Fruit fly (Drosophila melanogaster) whole organism, embryonic: ENCODE measurements around the gene CG17996.
A peak's percentile ranks its signal among the peaks of the same experiment; 100 is the strongest.

ENCODE experiments used
- BEAF-32 ChIP-seq: fragments of 200-800 bp; sonication (Bioruptor generic); optimal IDR thresholded peaks from 3 replicates; lab custom pipeline; 2017; ENCODE audit warnings: missing biosample characterization, missing genetic modification characterization, mild to moderate bottlenecking, moderate library complexity, missing genetic modification reagents
- Bdp1 ChIP-seq: fragments of 200-800 bp; sonication (Bioruptor generic); optimal IDR thresholded peaks from 3 replicates; lab custom pipeline; 2016; ENCODE audit warnings: missing biosample characterization, missing genetic modification characterization
- BtbVII ChIP-seq: fragments of 200-800 bp; sonication (Bioruptor generic); optimal IDR thresholded peaks from 3 replicates; lab custom pipeline; 2017; ENCODE audit warnings: missing biosample characterization, mild to moderate bottlenecking, missing genetic modification characterization
- CG10267 ChIP-seq: fragments of 200-800 bp; sonication (Bioruptor generic); optimal IDR thresholded peaks from 2 replicates; lab custom pipeline; 2018; ENCODE audit warnings: missing biosample characterization, mild to moderate bottlenecking, missing genetic modification characterization, moderate library complexity
- CG10274 ChIP-seq: fragments of 200-800 bp; sonication (Bioruptor generic); optimal IDR thresholded peaks from 3 replicates; lab custom pipeline; 2017; ENCODE audit warnings: missing biosample characterization, mild to moderate bottlenecking, missing genetic modification characterization
- CG11696 ChIP-seq: fragments of 200-800 bp; sonication (Bioruptor generic); IDR thresholded peaks from 2 replicates; pipeline ENCODE4 v1.3.6; 2022; ENCODE audit warnings: missing biosample characterization, missing genetic modification characterization
- CG1233 ChIP-seq: fragments of 200-800 bp; sonication (Bioruptor generic); optimal IDR thresholded peaks from 4 replicates; lab custom pipeline; 2018; ENCODE audit warnings: missing biosample characterization, mild to moderate bottlenecking, missing genetic modification characterization
- CG12769 ChIP-seq: fragments of 200-800 bp; sonication (Bioruptor generic); optimal IDR thresholded peaks from 2 replicates; lab custom pipeline; 2019; ENCODE audit warnings: missing biosample characterization, mild to moderate bottlenecking, missing genetic modification characterization, moderate library complexity
- CG13296 ChIP-seq: fragments of 200-800 bp; sonication (Bioruptor generic); optimal IDR thresholded peaks from 3 replicates; lab custom pipeline; 2018; ENCODE audit warnings: missing biosample characterization, mild to moderate bottlenecking, missing genetic modification characterization
- CG14441 ChIP-seq: fragments of 200-800 bp; sonication (Bioruptor generic); IDR thresholded peaks from 2 replicates; pipeline ENCODE4 v1.3.6; 2022; ENCODE audit warnings: missing biosample characterization, missing genetic modification characterization
- CG15011 ChIP-seq: fragments of 200-800 bp; sonication (Bioruptor generic); optimal IDR thresholded peaks from 3 replicates; lab custom pipeline; 2018; ENCODE audit warnings: missing biosample characterization, mild to moderate bottlenecking, missing genetic modification characterization
- CG16779 ChIP-seq: fragments of 200-800 bp; sonication (Bioruptor generic); IDR thresholded peaks from 2 replicates; pipeline ENCODE4 v1.3.6; 2022; ENCODE audit warnings: missing biosample characterization, missing genetic modification characterization
- CG2678 ChIP-seq: fragments of 200-800 bp; sonication (Bioruptor generic); optimal IDR thresholded peaks from 3 replicates; lab custom pipeline; 2019; ENCODE audit warnings: missing biosample characterization, mild to moderate bottlenecking, missing genetic modification characterization, moderate library complexity
- CG3281 ChIP-seq: fragments of 200-800 bp; sonication (Bioruptor generic); optimal IDR thresholded peaks from 3 replicates; lab custom pipeline; 2017; ENCODE audit warnings: missing biosample characterization, mild to moderate bottlenecking, missing genetic modification characterization
- CG3995 ChIP-seq: fragments of 200-800 bp; sonication (Bioruptor generic); optimal IDR thresholded peaks from 3 replicates; lab custom pipeline; 2016; ENCODE audit warnings: missing biosample characterization, missing genetic modification characterization
- CG5245 ChIP-seq: fragments of 200-800 bp; sonication (Bioruptor generic); optimal IDR thresholded peaks from 3 replicates; lab custom pipeline; 2016; ENCODE audit warnings: missing biosample characterization, missing genetic modification characterization
- CG7372 ChIP-seq: fragments of 200-800 bp; sonication (Bioruptor generic); IDR thresholded peaks from 2 replicates; pipeline ENCODE4 v1.3.6; 2022; ENCODE audit warnings: missing biosample characterization, missing genetic modification characterization
- CG8281 ChIP-seq: fragments of 200-800 bp; sonication (Bioruptor generic); optimal IDR thresholded peaks from 2 replicates; lab custom pipeline; 2018; ENCODE audit warnings: missing biosample characterization, mild to moderate bottlenecking, missing genetic modification characterization, moderate library complexity
- CG9609 ChIP-seq: fragments of 200-800 bp; sonication (Bioruptor generic); optimal IDR thresholded peaks from 3 replicates; lab custom pipeline; 2016; ENCODE audit warnings: missing biosample characterization, missing genetic modification characterization
- Dbx ChIP-seq: fragments of 200-800 bp; sonication (Bioruptor generic); IDR thresholded peaks from 3 replicates; pipeline ENCODE4 v1.3.6; 2022; ENCODE audit warnings: missing biosample characterization, missing genetic modification characterization
- Doc3 ChIP-seq: fragments of 200-800 bp; sonication (Bioruptor generic); IDR thresholded peaks from 3 replicates; pipeline ENCODE4 v1.3.6; 2022; ENCODE audit warnings: missing biosample characterization, missing genetic modification characterization; ENCODE audit not compliant: partially characterized antibody
- Drgx ChIP-seq: fragments of 200-800 bp; sonication (Bioruptor generic); IDR thresholded peaks from 2 replicates; pipeline ENCODE4 v1.3.6; 2022; ENCODE audit warnings: missing biosample characterization, missing genetic modification characterization
- Eip74EF ChIP-seq, 2 experiments: fragments of 200-800 bp in 1 of 2; fragments of >200 bp in 1 of 2; sonication (Bioruptor generic) in 1 of 2; optimal IDR thresholded peaks; 2 replicates each; lab custom pipeline; 2017 to 2019; ENCODE audit warnings: missing biosample characterization in 2 of 2, missing genetic modification characterization in 2 of 2, mild to moderate bottlenecking in 1 of 2, moderate library complexity in 1 of 2
- Ets65A ChIP-seq: fragments of 200-800 bp; sonication (Bioruptor generic); peaks from one replicate; lab custom pipeline; 2016; ENCODE audit warnings: missing biosample characterization, missing genetic modification characterization
- GATAe ChIP-seq: fragments of 200-800 bp; sonication (Bioruptor generic); conservative IDR thresholded peaks from 2 replicates; pipeline ENCODE4 v1.3.6; 2022; ENCODE audit warnings: missing biosample characterization, missing genetic modification characterization
- Hmx ChIP-seq: fragments of 200-800 bp; sonication (Bioruptor generic); optimal IDR thresholded peaks from 2 replicates; lab custom pipeline; 2016; ENCODE audit warnings: missing biosample characterization, missing genetic modification characterization
- Nf-YC ChIP-seq: fragments of 200-800 bp; optimal IDR thresholded peaks from 3 replicates; lab custom pipeline; 2019; ENCODE audit warnings: missing biosample characterization, mild to moderate bottlenecking, missing genetic modification characterization, moderate library complexity
- Oli ChIP-seq: fragments of 200-800 bp; sonication (Bioruptor generic); optimal IDR thresholded peaks from 2 replicates; lab custom pipeline; 2018; ENCODE audit warnings: missing biosample characterization, mild to moderate bottlenecking, missing genetic modification characterization, moderate library complexity
- Sry-β ChIP-seq: fragments of 200-800 bp; sonication (Bioruptor generic); optimal IDR thresholded peaks from 2 replicates; lab custom pipeline; 2018; ENCODE audit warnings: missing biosample characterization, mild to moderate bottlenecking, missing genetic modification characterization, moderate library complexity
- cas ChIP-seq: fragments of 200-800 bp; sonication (Bioruptor generic); IDR thresholded peaks from 2 replicates; pipeline ENCODE4 v1.3.6; 2022; ENCODE audit warnings: missing biosample characterization, missing genetic modification characterization
- cato ChIP-seq: fragments of 200-800 bp; sonication (Bioruptor generic); optimal IDR thresholded peaks from 2 replicates; lab custom pipeline; 2016; ENCODE audit warnings: missing biosample characterization, missing genetic modification characterization, borderline replicate concordance
- corto ChIP-seq: fragments of 200-800 bp; sonication (Bioruptor generic); optimal IDR thresholded peaks from 2 replicates; lab custom pipeline; 2016; ENCODE audit warnings: missing biosample characterization, mild to moderate bottlenecking, missing genetic modification characterization, moderate library complexity
- crol ChIP-seq: fragments of 200-800 bp; sonication (Bioruptor generic); IDR thresholded peaks from 2 replicates; pipeline ENCODE4 v1.3.6; 2022; ENCODE audit warnings: missing biosample characterization, missing genetic modification characterization
- dimm ChIP-seq: fragments of 200-800 bp; sonication (Bioruptor generic); IDR thresholded peaks from 2 replicates; pipeline ENCODE4 v1.3.6; 2022; ENCODE audit warnings: missing biosample characterization, missing genetic modification characterization
- dmrt11E ChIP-seq: fragments of 200-800 bp; sonication (Bioruptor generic); optimal IDR thresholded peaks from 3 replicates; lab custom pipeline; 2018; ENCODE audit warnings: missing biosample characterization, mild to moderate bottlenecking, missing genetic modification characterization, moderate library complexity
- exex ChIP-seq: fragments of 200-800 bp; sonication (Bioruptor generic); optimal IDR thresholded peaks from 4 replicates; lab custom pipeline; 2018; ENCODE audit warnings: missing biosample characterization, mild to moderate bottlenecking, missing genetic modification characterization, moderate library complexity
- fd3F ChIP-seq: fragments of 200-800 bp; sonication (Bioruptor generic); optimal IDR thresholded peaks from 2 replicates; lab custom pipeline; 2018; ENCODE audit warnings: missing biosample characterization, mild to moderate bottlenecking, missing genetic modification characterization, moderate library complexity
- gcm2 ChIP-seq: fragments of 200-800 bp; sonication (Bioruptor generic); optimal IDR thresholded peaks from 2 replicates; lab custom pipeline; 2016; ENCODE audit warnings: missing biosample characterization, missing genetic modification characterization
- gt ChIP-seq: fragments of 200-800 bp; sonication (Bioruptor generic); IDR thresholded peaks from 2 replicates; pipeline ENCODE4 v1.3.6; 2022; ENCODE audit warnings: missing biosample characterization, missing genetic modification characterization
- kni ChIP-seq: fragments of 200-800 bp; sonication (Bioruptor generic); optimal IDR thresholded peaks from 3 replicates; lab custom pipeline; 2017; ENCODE audit warnings: mild to moderate bottlenecking, missing biosample characterization, missing genetic modification reagents, missing genetic modification characterization
- luna ChIP-seq: fragments of 200-800 bp; sonication (Bioruptor generic); optimal IDR thresholded peaks from 2 replicates; lab custom pipeline; 2016; ENCODE audit warnings: missing biosample characterization, missing genetic modification characterization
- pita ChIP-seq: fragments of 200-800 bp; sonication (Bioruptor generic); optimal IDR thresholded peaks from 2 replicates; lab custom pipeline; 2017; ENCODE audit warnings: missing biosample characterization, mild to moderate bottlenecking, missing genetic modification characterization
- row ChIP-seq: fragments of 200-800 bp; sonication (Bioruptor generic); IDR thresholded peaks from 3 replicates; pipeline ENCODE4 v1.3.6; 2022; ENCODE audit warnings: missing biosample characterization, missing genetic modification characterization
- sd ChIP-seq: fragments of 200-800 bp; sonication (Bioruptor generic); optimal IDR thresholded peaks from 3 replicates; lab custom pipeline; 2018; ENCODE audit warnings: missing biosample characterization, mild to moderate bottlenecking, missing genetic modification characterization, moderate library complexity
- sens-2 ChIP-seq: fragments of 200-800 bp; sonication (Bioruptor generic); IDR thresholded peaks from 2 replicates; pipeline ENCODE4 v1.3.6; 2022; ENCODE audit warnings: missing biosample characterization, missing genetic modification characterization
- toy ChIP-seq: fragments of 200-800 bp; sonication (Bioruptor generic); IDR thresholded peaks from 2 replicates; pipeline ENCODE4 v1.3.6; 2022; ENCODE audit warnings: missing biosample characterization, missing genetic modification characterization

Gene CG17996

DNA sequence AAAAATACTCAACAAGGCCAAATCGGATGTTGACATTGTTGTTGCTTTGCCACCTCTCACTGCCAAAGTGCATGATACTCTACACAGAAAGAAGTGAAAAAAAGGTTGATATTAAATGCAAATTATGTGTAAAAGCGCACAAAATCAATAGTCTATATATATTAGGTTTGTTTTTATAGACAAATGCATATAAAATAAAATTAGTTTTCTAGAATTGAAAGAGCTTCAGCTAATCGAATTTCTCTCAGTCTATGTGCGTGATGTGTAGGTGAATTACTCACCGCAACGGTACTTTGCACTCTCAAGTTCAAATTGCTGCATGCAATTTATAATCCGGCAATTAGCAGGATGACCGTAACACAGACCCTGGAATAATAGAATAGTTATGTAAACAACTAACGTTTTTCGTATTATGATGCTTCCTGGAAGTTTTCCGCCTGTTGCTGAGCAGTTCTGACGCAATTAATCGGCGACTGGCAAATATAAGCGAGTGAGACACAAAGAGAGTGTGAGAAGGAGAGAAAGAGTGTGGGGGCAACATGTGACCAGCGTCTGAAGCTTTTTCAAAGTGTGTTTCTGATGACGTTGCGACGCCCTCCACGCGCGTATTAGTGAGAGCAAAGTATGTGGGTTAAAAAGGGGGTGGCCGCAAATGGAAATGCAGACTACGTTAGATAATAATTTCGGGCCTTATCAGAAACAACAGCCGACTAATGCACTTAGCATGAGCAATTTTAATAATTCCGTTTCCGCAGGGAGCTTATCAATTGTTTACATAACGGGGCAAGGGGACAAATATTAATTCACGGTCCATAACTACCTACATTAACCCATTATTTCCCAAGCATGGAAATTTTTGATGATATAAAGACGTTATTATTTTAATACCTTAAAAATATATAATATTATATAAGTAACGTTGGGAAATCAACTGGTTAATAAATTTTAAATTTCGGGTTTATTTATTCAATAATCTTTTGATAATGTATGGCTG lies 9.8 kb downstream of the CG17996 start (continued):
- TF ChIP-seq CG13296 (GFP tag; lab: Kevin White, UChicago) (peak; percentile 85), gt (GFP tag; lab: Robert Waterston, UW) (peak; percentile 88), CG3281 (GFP tag; lab: Kevin White, UChicago) (peak; percentile 88), crol (GFP tag; lab: Robert Waterston, UW) (peak; percentile 31), CG8281 (tag; lab: Kevin White, UChicago) (peak; percentile 71), corto (GFP tag; lab: Kevin White, UChicago) (peak; percentile 94), Hmx (GFP tag; lab: Kevin White, UChicago) (peak; percentile 74), Doc3 (no peak), row (GFP tag; lab: Robert Waterston, UW) (peak; percentile 93), luna (GFP tag; lab: Kevin White, UChicago) (no peak), sd (tag; lab: Kevin White, UChicago) (peak; percentile 51), CG10267 (tag; lab: Kevin White, UChicago) (peak; percentile 85), BtbVII (GFP tag; lab: Kevin White, UChicago) (peak; percentile 69), Drgx (GFP tag; lab: Robert Waterston, UW) (peak; percentile 97), Dbx (GFP tag; lab: Robert Waterston, UW) (peak; percentile 94), sens-2 (GFP tag; lab: Robert Waterston, UW) (peak; percentile 94), fd3F (GFP tag; lab: Kevin White, UChicago) (peak; percentile 88), Oli (tag; lab: Kevin White, UChicago) (peak; percentile 84), cas (GFP tag; lab: Robert Waterston, UW) (peak; percentile 73), Nf-YC (peak; percentile 64), BEAF-32 (GFP tag; lab: Kevin White, UChicago) (no peak), Ets65A (GFP tag; lab: Kevin White, UChicago) (peak; percentile 97), CG1233 (peak; percentile 93), CG5245 (GFP tag; lab: Kevin White, UChicago) (peak; percentile 91)

DNA sequence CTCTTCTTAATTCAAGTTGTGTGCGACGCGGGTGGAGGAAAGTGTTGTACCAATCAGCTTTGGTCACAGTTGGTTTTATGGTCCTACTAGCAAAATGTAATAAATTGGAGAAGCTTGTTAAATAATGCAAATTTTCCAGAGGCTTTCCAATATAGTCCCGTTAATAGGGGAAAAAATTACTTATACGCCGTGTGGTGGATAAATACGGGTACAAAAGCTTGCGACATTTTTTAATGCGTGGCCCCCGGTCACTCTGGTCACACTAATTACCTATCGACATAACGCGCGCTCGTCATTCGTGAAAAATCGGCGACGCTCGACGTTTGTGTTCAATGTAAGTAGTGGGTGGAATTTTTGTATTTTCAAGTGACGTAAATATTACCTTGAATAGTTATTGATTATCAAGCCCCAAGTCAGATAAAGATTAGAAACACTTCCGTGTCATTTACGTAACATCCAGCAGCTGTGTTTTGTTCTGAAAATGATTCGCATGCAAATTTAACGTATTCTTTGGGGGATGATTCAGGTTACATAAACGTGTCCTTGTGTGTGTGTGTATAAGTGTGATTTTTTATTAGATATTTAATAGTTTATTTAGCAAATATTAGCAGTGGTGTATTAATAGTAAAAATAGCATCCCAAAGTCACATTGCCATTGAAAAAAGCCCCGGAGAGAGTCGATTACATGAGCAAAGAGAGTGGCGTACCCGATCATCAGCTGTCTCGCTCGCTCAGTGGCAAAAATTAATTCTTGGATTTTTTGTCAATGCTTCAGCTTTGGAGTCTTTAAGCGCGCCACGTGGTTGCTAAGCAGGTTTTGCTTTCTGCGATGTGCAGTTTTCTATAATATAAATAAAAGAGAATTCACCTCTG lies 11.0 kb downstream of the CG17996 start, which contains the start of gene Cyt-c-p:
Cyt-c-p (plus strand) TSS at position 290 of the 873 bp plus-strand sequence.
- no peak for TF ChIP-seq CG11696
- TF ChIP-seq dmrt11E (tag; lab: Kevin White, UChicago): peak; percentile 17
- no peak for TF ChIP-seq kni
- no peak for TF ChIP-seq CG15011 (GFP tag; lab: Kevin White, UChicago)
- no peak for TF ChIP-seq CG10274 (GFP tag; lab: Kevin White, UChicago)
- TF ChIP-seq gcm2 (GFP tag; lab: Kevin White, UChicago): peak; percentile 6
- TF ChIP-seq pita (GFP tag; lab: Kevin White, UChicago): no peak
- peak; percentile 32 for TF ChIP-seq Bdp1
- no peak for TF ChIP-seq CG7372 (GFP tag; lab: Robert Waterston, UW)
- no peak for TF ChIP-seq dimm (GFP tag; lab: Robert Waterston, UW)
- peak; percentile 55 for TF ChIP-seq Nf-YC
- TF ChIP-seq Sry-β: no peak
- no peak for TF ChIP-seq CG9609
- peak; percentile 44 for TF ChIP-seq exex (tag; lab: Kevin White, UChicago)
- no peak for TF ChIP-seq toy (GFP tag; lab: Robert Waterston, UW)
- TF ChIP-seq CG3995 (GFP tag; lab: Kevin White, UChicago): no peak
- peak; percentile 38 for TF ChIP-seq CG2678
- no peak for TF ChIP-seq CG16779 (GFP tag; lab: Robert Waterston, UW)
- no peak for TF ChIP-seq GATAe
- TF ChIP-seq CG12769 (tag; lab: Kevin White, UChicago): peak; percentile 2
- peak in 1 of 2 experiments; percentile 77 for TF ChIP-seq Eip74EF (GFP tag; optimal IDR thresholded peaks at IDR 0.05; lab: Kevin White, UChicago)
- no peak for TF ChIP-seq CG14441 (GFP tag; lab: Robert Waterston, UW)
- TF ChIP-seq cato (GFP tag; lab: Kevin White, UChicago): no peak
